Worm (Caenorhabditis elegans): Measurements from ENCODE around the gene ZK354.2.
A peak's percentile ranks its signal among the peaks of the same experiment; 100 is the strongest.
"Not testable (repeated sequence)": the region's sequence is repeated elsewhere in the genome, so short reads cannot be mapped to it uniquely, and the experiment has no call there.

ce11 chrIV:5264700-5265210, 48.5 kb upstream of the ZK354.2 start:
- not testable (repeated sequence) for TF ChIP-seq fkh-4 (tag; optimal IDR thresholded peaks at IDR 0.05; ENCODE audit: borderline replicate concordance); mep-1 (tag; optimal IDR thresholded peaks at IDR 0.05); unc-30 (tag; optimal IDR thresholded peaks at IDR 0.05); Y116A8C.19 (tag; optimal IDR thresholded peaks at IDR 0.05; ENCODE audit: borderline replicate concordance); F16B12.6 (tag; optimal IDR thresholded peaks at IDR 0.05); mdl-1 (tag; optimal IDR thresholded peaks at IDR 0.05); lin-39 (tag; optimal IDR thresholded peaks at IDR 0.05)
- peak; percentile 85 for TF ChIP-seq snpc-4 (tag; optimal IDR thresholded peaks at IDR 0.05)
